Worm (Caenorhabditis elegans) whole organism, young adult: ENCODE data around the gene nac-3.

Experiments
- B0336.3 ChIP-seq: fragments of 200-800 bp; sonication (Bioruptor generic); IDR thresholded peaks from 2 replicates; pipeline ENCODE4 v1.3.6; 2022; ENCODE audit warnings: missing genetic modification characterization, missing compliant biosample characterization
- D2030.7 ChIP-seq: fragments of 200-800 bp; sonication (Bioruptor generic); IDR thresholded peaks from 2 replicates; pipeline ENCODE4 v1.3.6; 2022; ENCODE audit warnings: missing genetic modification reagents, missing genetic modification characterization, missing compliant biosample characterization
- F22D6.2 ChIP-seq: sonication (generic microtip); optimal IDR thresholded peaks from 2 replicates; lab custom pipeline; 2016; ENCODE audit warnings: mild to moderate bottlenecking, missing genetic modification characterization, missing compliant biosample characterization
- F23B12.7 ChIP-seq: sonication (generic microtip); optimal IDR thresholded peaks from 2 replicates; lab custom pipeline; 2017; ENCODE audit warnings: missing genetic modification characterization, mild to moderate bottlenecking, missing compliant biosample characterization, antibody characterized with exemption, moderate library complexity; ENCODE audit not compliant: insufficient read depth
- F33H1.4 ChIP-seq: fragments of 200-800 bp; sonication (Bioruptor generic); IDR thresholded peaks from 2 replicates; pipeline ENCODE4 v1.3.6; 2022; ENCODE audit warnings: missing genetic modification reagents, missing genetic modification characterization, missing compliant biosample characterization
- F39B2.1 ChIP-seq: fragments of 200-800 bp; sonication (Bioruptor generic); IDR thresholded peaks from 2 replicates; pipeline ENCODE4 v1.3.6; 2022; ENCODE audit warnings: missing genetic modification reagents, missing genetic modification characterization, missing compliant biosample characterization
- F49E8.2 ChIP-seq: sonication (generic microtip); optimal IDR thresholded peaks from 3 replicates; lab custom pipeline; 2017; ENCODE audit warnings: missing genetic modification characterization, mild to moderate bottlenecking, missing compliant biosample characterization, antibody characterized with exemption, moderate library complexity; ENCODE audit not compliant: insufficient read depth
- F57A8.1 ChIP-seq: fragments of 200-800 bp; sonication (Bioruptor generic); optimal IDR thresholded peaks from 2 replicates; lab custom pipeline; 2018; ENCODE audit warnings: mild to moderate bottlenecking, missing genetic modification characterization, moderate library complexity, missing compliant biosample characterization
- Y53F4B.3 ChIP-seq: fragments of 200-800 bp; sonication (Bioruptor generic); IDR thresholded peaks from 2 replicates; pipeline ENCODE4 v1.3.6; 2022; ENCODE audit warnings: missing genetic modification reagents, missing genetic modification characterization, missing compliant biosample characterization
- Y53G8AR.9 ChIP-seq: fragments of 200-800 bp; sonication (Bioruptor generic); conservative IDR thresholded peaks from 2 replicates; pipeline ENCODE4 v1.3.6; 2022; ENCODE audit warnings: missing genetic modification reagents, missing genetic modification characterization, missing compliant biosample characterization
- Y56A3A.18 ChIP-seq: fragments of 200-800 bp; sonication (Bioruptor generic); IDR thresholded peaks from 2 replicates; pipeline ENCODE4 v1.3.6; 2022; ENCODE audit warnings: missing genetic modification reagents, missing genetic modification characterization, missing compliant biosample characterization
- bed-1 ChIP-seq: fragments of 200-800 bp; sonication (Bioruptor generic); IDR thresholded peaks from 2 replicates; pipeline ENCODE4 v1.3.6; 2022; ENCODE audit warnings: missing genetic modification reagents, missing genetic modification characterization, missing compliant biosample characterization
- bed-2 ChIP-seq: fragments of 200-800 bp; sonication (Bioruptor generic); IDR thresholded peaks from 2 replicates; pipeline ENCODE4 v1.3.6; 2022; ENCODE audit warnings: missing genetic modification reagents, missing genetic modification characterization, missing compliant biosample characterization
- cebp-1 ChIP-seq, 2 experiments: fragments of 200-800 bp in 1 of 2; sonication (Bioruptor generic) in 1 of 2; sonication (generic microtip) in 1 of 2; IDR thresholded peaks in 1 of 2; optimal IDR thresholded peaks in 1 of 2; 2 replicates each; pipeline versions ENCODE4 v1.3.6 to Lab custom; 2017 to 2022; ENCODE audit warnings: missing compliant biosample characterization in 2 of 2, missing genetic modification characterization in 2 of 2, mild to moderate bottlenecking in 1 of 2, missing genetic modification reagents in 1 of 2, moderate library complexity in 1 of 2
- ceh-40 ChIP-seq: fragments of 200-800 bp; sonication (Bioruptor generic); IDR thresholded peaks from 2 replicates; pipeline ENCODE4 v1.3.6; 2022; ENCODE audit warnings: missing genetic modification characterization, missing compliant biosample characterization
- ceh-58 ChIP-seq: fragments of 200-800 bp; sonication (Bioruptor generic); IDR thresholded peaks from 2 replicates; pipeline ENCODE4 v1.3.6; 2022; ENCODE audit warnings: missing genetic modification characterization, missing compliant biosample characterization
- chd-7 ChIP-seq: sonication (generic microtip); optimal IDR thresholded peaks from 2 replicates; lab custom pipeline; 2016; ENCODE audit warnings: mild to moderate bottlenecking, missing genetic modification characterization, moderate library complexity, missing compliant biosample characterization
- egl-18 ChIP-seq: fragments of 200-800 bp; sonication (Bioruptor generic); IDR thresholded peaks from 2 replicates; pipeline ENCODE4 v1.3.6; 2022; ENCODE audit warnings: missing genetic modification reagents, missing genetic modification characterization, missing compliant biosample characterization
- ets-4 ChIP-seq: fragments of 200-800 bp; sonication (Bioruptor generic); optimal IDR thresholded peaks from 2 replicates; lab custom pipeline; 2018; ENCODE audit warnings: mild to moderate bottlenecking, missing genetic modification characterization, missing compliant biosample characterization
- fkh-3 ChIP-seq: sonication (generic microtip); optimal IDR thresholded peaks from 2 replicates; lab custom pipeline; 2016; ENCODE audit warnings: mild to moderate bottlenecking, missing genetic modification characterization, missing compliant biosample characterization
- gei-17 ChIP-seq: fragments of 200-800 bp; sonication (Bioruptor generic); optimal IDR thresholded peaks from 2 replicates; lab custom pipeline; 2018; ENCODE audit warnings: mild to moderate bottlenecking, missing genetic modification characterization, missing compliant biosample characterization
- hlh-26 ChIP-seq: fragments of 200-800 bp; sonication (Bioruptor generic); conservative IDR thresholded peaks from 2 replicates; pipeline ENCODE4 v1.3.6; 2022; ENCODE audit warnings: missing genetic modification reagents, missing genetic modification characterization, missing compliant biosample characterization
- hrde-1 ChIP-seq: sonication (generic microtip); optimal IDR thresholded peaks from 2 replicates; lab custom pipeline; 2016; ENCODE audit warnings: missing genetic modification characterization, mild to moderate bottlenecking, missing compliant biosample characterization, moderate library complexity, missing genotype, missing genetic modification reagents, borderline replicate concordance
- hsf-1 ChIP-seq: fragments of 200-800 bp; sonication (Bioruptor generic); IDR thresholded peaks from 2 replicates; pipeline ENCODE4 v1.3.6; 2022; ENCODE audit warnings: missing genetic modification reagents, missing genetic modification characterization, missing compliant biosample characterization
- let-607 ChIP-seq, 2 experiments: fragments of 200-800 bp in 1 of 2; sonication (Bioruptor generic) in 1 of 2; sonication (generic microtip) in 1 of 2; optimal IDR thresholded peaks; 2 replicates each; lab custom pipeline; 2016 to 2018; ENCODE audit warnings: mild to moderate bottlenecking in 2 of 2, missing compliant biosample characterization in 2 of 2, missing genetic modification characterization in 2 of 2, moderate library complexity in 2 of 2, missing genotype in 1 of 2
- lin-26 ChIP-seq: fragments of 200-800 bp; sonication (Bioruptor generic); IDR thresholded peaks from 2 replicates; pipeline ENCODE4 v1.3.6; 2022; ENCODE audit warnings: missing genetic modification reagents, missing genetic modification characterization, missing compliant biosample characterization
- lin-35 ChIP-seq, 3 experiments: fragments of 150-350 bp in 2 of 3; sonication (generic microtip) in 1 of 3; optimal IDR thresholded peaks; 2 replicates each; lab custom pipeline; 2014 to 2018; ENCODE audit warnings: missing biosample characterization in 3 of 3, missing genetic modification characterization in 3 of 3, missing genetic modification reagents in 3 of 3
- lin-40 ChIP-seq: sonication (generic microtip); optimal IDR thresholded peaks from 2 replicates; lab custom pipeline; 2016; ENCODE audit warnings: missing genetic modification characterization, mild to moderate bottlenecking, missing compliant biosample characterization, missing genotype, missing genetic modification reagents
- lin-54 ChIP-seq: fragments of 200-800 bp; sonication (Bioruptor generic); optimal IDR thresholded peaks from 2 replicates; lab custom pipeline; 2018; ENCODE audit warnings: mild to moderate bottlenecking, missing genetic modification characterization, missing compliant biosample characterization
- madf-3 ChIP-seq: fragments of 200-800 bp; sonication (Bioruptor generic); IDR thresholded peaks from 2 replicates; pipeline ENCODE4 v1.3.6; 2022; ENCODE audit warnings: missing genetic modification reagents, missing genetic modification characterization, missing compliant biosample characterization
- mcd-1 ChIP-seq: fragments of 200-800 bp; sonication (Bioruptor generic); IDR thresholded peaks from 2 replicates; pipeline ENCODE4 v1.3.6; 2022; ENCODE audit warnings: missing genetic modification reagents, missing genetic modification characterization, missing compliant biosample characterization
- mel-28 ChIP-seq: sonication (generic microtip); optimal IDR thresholded peaks from 2 replicates; lab custom pipeline; 2016; ENCODE audit warnings: borderline replicate concordance, mild to moderate bottlenecking, missing genetic modification characterization, missing compliant biosample characterization
- mes-4 ChIP-seq: sonication (generic microtip); optimal IDR thresholded peaks from 2 replicates; lab custom pipeline; 2016; ENCODE audit warnings: missing genotype, missing genetic modification characterization, missing compliant biosample characterization
- nfyb-1 ChIP-seq: fragments of 200-800 bp; sonication (Bioruptor generic); IDR thresholded peaks from 2 replicates; pipeline ENCODE4 v1.3.6; 2022; ENCODE audit warnings: missing genetic modification reagents, missing genetic modification characterization, missing compliant biosample characterization
- nhr-120 ChIP-seq: fragments of 200-800 bp; sonication (Bioruptor generic); IDR thresholded peaks from 2 replicates; pipeline ENCODE4 v1.3.6; 2022; ENCODE audit warnings: missing genetic modification characterization, missing compliant biosample characterization
- nhr-27 ChIP-seq: fragments of 200-800 bp; sonication (Bioruptor generic); optimal IDR thresholded peaks from 2 replicates; lab custom pipeline; 2018; ENCODE audit warnings: mild to moderate bottlenecking, missing genetic modification characterization, moderate library complexity, missing compliant biosample characterization
- nhr-90 ChIP-seq: sonication (generic microtip); optimal IDR thresholded peaks from 2 replicates; lab custom pipeline; 2016; ENCODE audit warnings: missing genotype, mild to moderate bottlenecking, missing genetic modification characterization, missing compliant biosample characterization
- sea-2 ChIP-seq: fragments of 200-800 bp; sonication (Bioruptor generic); IDR thresholded peaks from 2 replicates; pipeline ENCODE4 v1.3.6; 2022; ENCODE audit warnings: missing genetic modification characterization, missing compliant biosample characterization
- snpc-1.3 ChIP-seq: sonication (generic microtip); optimal IDR thresholded peaks from 2 replicates; lab custom pipeline; 2017; ENCODE audit warnings: missing genetic modification characterization, mild to moderate bottlenecking, missing compliant biosample characterization, antibody characterized with exemption, moderate library complexity, missing genotype, missing genetic modification reagents; ENCODE audit not compliant: insufficient read depth
- snpc-3.4 ChIP-seq: sonication (generic microtip); optimal IDR thresholded peaks from 2 replicates; lab custom pipeline; 2017; ENCODE audit warnings: missing genetic modification characterization, mild to moderate bottlenecking, missing compliant biosample characterization, antibody characterized with exemption, moderate library complexity, missing genotype, missing genetic modification reagents
- zfh-2 ChIP-seq: fragments of 200-800 bp; sonication (Bioruptor generic); conservative IDR thresholded peaks from 2 replicates; pipeline ENCODE4 v1.3.6; 2022; ENCODE audit warnings: missing genetic modification reagents, missing genetic modification characterization, missing compliant biosample characterization
- ztf-22 ChIP-seq: fragments of 200-800 bp; sonication (Bioruptor generic); optimal IDR thresholded peaks from 2 replicates; lab custom pipeline; 2018; ENCODE audit warnings: mild to moderate bottlenecking, missing genetic modification characterization, moderate library complexity, missing compliant biosample characterization
- ztf-6 ChIP-seq: fragments of 200-800 bp; sonication (Bioruptor generic); IDR thresholded peaks from 2 replicates; pipeline ENCODE4 v1.3.6; 2022; ENCODE audit warnings: missing genetic modification reagents, missing genetic modification characterization, missing compliant biosample characterization

nac-3 gene

ce11 chrIII:10114662-10115061 is 37.9 kb upstream of the nac-3 start, which contains the start of the genes ZK1128.1 and mett-10:
Gene ZK1128.1, minus strand, starts transcription at chrIII:10114760.
Gene mett-10, plus strand, starts transcription at chrIII:10115036.
- TF ChIP-seq nhr-120 (GFP tag; lab: Robert Waterston, UW) (no peak), ceh-58 (GFP tag; lab: Robert Waterston, UW) (no peak), snpc-1.3 (tag; lab: Kevin White, UChicago) (no peak), nfyb-1 (no peak), bed-2 (GFP tag; lab: Robert Waterston, UW) (no peak), Y53F4B.3 (GFP tag; lab: Robert Waterston, UW) (no peak), ztf-22 (GFP tag; lab: Kevin White, UChicago) (no peak), lin-54 (GFP tag; lab: Kevin White, UChicago) (no peak), mes-4 (no peak), B0336.3 (GFP tag; lab: Robert Waterston, UW) (no peak), mel-28 (tag; lab: Kevin White, UChicago) (no peak), hlh-26 (GFP tag; lab: Robert Waterston, UW) (no peak)

ce11 chrIII:10118818-10119217 is 33.8 kb upstream of the nac-3 start, which contains the start of gene ZK1128.3:
Gene ZK1128.3, minus strand, starts transcription at chrIII:10118918.
- TF ChIP-seq hrde-1 = no peak
- no peak for TF ChIP-seq lin-40 (tag; lab: Kevin White, UChicago)
- no peak for TF ChIP-seq mcd-1
- TF ChIP-seq lin-35 (GFP tag; optimal IDR thresholded peaks at IDR 0.05; lab: Kevin White, UChicago) = no peak
- no peak for TF ChIP-seq Y56A3A.18 (GFP tag; lab: Robert Waterston, UW)
- no peak for TF ChIP-seq ztf-6 (GFP tag; lab: Robert Waterston, UW)
- no peak for TF ChIP-seq F57A8.1 (GFP tag; lab: Kevin White, UChicago)
- no peak for TF ChIP-seq lin-54 (GFP tag; lab: Kevin White, UChicago)
- TF ChIP-seq bed-1 (GFP tag; lab: Robert Waterston, UW) = no peak
- TF ChIP-seq nhr-27 = no peak
- TF ChIP-seq F23B12.7 (tag; lab: Kevin White, UChicago) = no peak
- no peak for TF ChIP-seq F33H1.4
- no peak for TF ChIP-seq sea-2 (GFP tag; lab: Robert Waterston, UW)
- TF ChIP-seq F39B2.1 (GFP tag; lab: Robert Waterston, UW) = no peak
- no peak for TF ChIP-seq F49E8.2 (tag; lab: Kevin White, UChicago)
- no peak for TF ChIP-seq nfyb-1
- no peak for TF ChIP-seq madf-3 (GFP tag; lab: Robert Waterston, UW)
- no peak for TF ChIP-seq Y53F4B.3 (GFP tag; lab: Robert Waterston, UW)
- TF ChIP-seq ceh-58 (GFP tag; lab: Robert Waterston, UW) = no peak

- TF ChIP-seq zfh-2 (no peak), ceh-40 (GFP tag; lab: Robert Waterston, UW) (no peak), snpc-3.4 (peak; percentile 38), egl-18 (GFP tag; lab: Robert Waterston, UW) (no peak), ceh-58 (GFP tag; lab: Robert Waterston, UW) (no peak), fkh-3 (no peak), let-607 (tag; optimal IDR thresholded peaks at IDR 0.05; lab: Kevin White, UChicago) (no peak), gei-17 (GFP tag; lab: Kevin White, UChicago) (no peak), snpc-1.3 (tag; lab: Kevin White, UChicago) (no peak), Y53G8AR.9 (GFP tag; lab: Robert Waterston, UW) (no peak), hsf-1 (no peak), D2030.7 (peak; percentile 61), ets-4 (GFP tag; lab: Kevin White, UChicago) (no peak), lin-26 (GFP tag; lab: Robert Waterston, UW) (no peak), nhr-90 (no peak), F22D6.2 (no peak), chd-7 (no peak), cebp-1 (GFP tag; IDR thresholded peaks at IDR 0.05; lab: Robert Waterston, UW) (no peak), cebp-1 (tag; optimal IDR thresholded peaks at IDR 0.05; lab: Kevin White, UChicago) (peak; percentile 13)
Measured at ce11 chrIII:10120076-10120831, 32.3 kb upstream of the nac-3 start, which contains the start of the genes gtf-2H3 and ham-3. Gene gtf-2H3, minus strand, starts transcription at chrIII:10120148. Gene ham-3, plus strand, starts transcription at chrIII:10120781.
